Worm (Caenorhabditis elegans) whole organism, late embryonic: Measurements from ENCODE around the gene nlp-9.

Experiments
- K02D7.2 ChIP-seq: sonication (generic microtip); optimal IDR thresholded peaks from 2 replicates; lab custom pipeline; 2017; ENCODE audit warnings: mild to moderate bottlenecking, missing genetic modification characterization, missing compliant biosample characterization
- K09A11.1 ChIP-seq: sonication (generic microtip); optimal IDR thresholded peaks from 2 replicates; lab custom pipeline; 2017; ENCODE audit warnings: antibody characterized with exemption, mild to moderate bottlenecking, missing genetic modification characterization, missing compliant biosample characterization; ENCODE audit not compliant: insufficient read depth
- ama-1 ChIP-seq: fragments of 150-350 bp; optimal IDR thresholded peaks from 2 replicates; lab custom pipeline; 2014
- dmd-4 ChIP-seq: sonication (generic microtip); optimal IDR thresholded peaks from 2 replicates; lab custom pipeline; 2016; ENCODE audit warnings: borderline replicate concordance, missing genetic modification characterization, missing compliant biosample characterization
- elt-2 ChIP-seq: sonication (generic microtip); optimal IDR thresholded peaks from 2 replicates; lab custom pipeline; 2016; ENCODE audit warnings: missing genetic modification reagents, missing genetic modification characterization, missing compliant biosample characterization
- fkh-10 ChIP-seq: fragments of 150-350 bp; optimal IDR thresholded peaks from 2 replicates; lab custom pipeline; 2014; ENCODE audit warnings: missing biosample characterization, missing genetic modification reagents, missing genetic modification characterization
- madf-2 ChIP-seq: sonication (generic microtip); optimal IDR thresholded peaks from 2 replicates; lab custom pipeline; 2017; ENCODE audit warnings: missing genetic modification characterization, missing compliant biosample characterization
- nfya-1 ChIP-seq: sonication (generic microtip); optimal IDR thresholded peaks from 2 replicates; lab custom pipeline; 2017; ENCODE audit warnings: missing genetic modification characterization, mild to moderate bottlenecking, missing compliant biosample characterization, antibody characterized with exemption, moderate library complexity
- pat-9 ChIP-seq: fragments of 200-800 bp; sonication (Bioruptor generic); optimal IDR thresholded peaks from 2 replicates; lab custom pipeline; 2018; ENCODE audit warnings: mild to moderate bottlenecking, missing genetic modification characterization, moderate library complexity, missing compliant biosample characterization
- sdc-2 ChIP-seq: sonication (generic microtip); optimal IDR thresholded peaks from 2 replicates; lab custom pipeline; 2016; ENCODE audit warnings: missing genotype, missing genetic modification characterization, missing compliant biosample characterization
- tbx-7 ChIP-seq: sonication (generic microtip); optimal IDR thresholded peaks from 2 replicates; lab custom pipeline; 2016; ENCODE audit warnings: missing genotype, missing genetic modification characterization, missing compliant biosample characterization
- unc-42 ChIP-seq: sonication (generic microtip); optimal IDR thresholded peaks from 2 replicates; lab custom pipeline; 2016; ENCODE audit warnings: missing genotype, missing genetic modification characterization, missing compliant biosample characterization
- zip-5 ChIP-seq: sonication (generic microtip); optimal IDR thresholded peaks from 2 replicates; lab custom pipeline; 2016; ENCODE audit warnings: missing genetic modification characterization, missing compliant biosample characterization
- ztf-16 ChIP-seq: sonication (generic microtip); optimal IDR thresholded peaks from 2 replicates; lab custom pipeline; 2017; ENCODE audit warnings: missing genetic modification characterization, missing compliant biosample characterization

DNA sequence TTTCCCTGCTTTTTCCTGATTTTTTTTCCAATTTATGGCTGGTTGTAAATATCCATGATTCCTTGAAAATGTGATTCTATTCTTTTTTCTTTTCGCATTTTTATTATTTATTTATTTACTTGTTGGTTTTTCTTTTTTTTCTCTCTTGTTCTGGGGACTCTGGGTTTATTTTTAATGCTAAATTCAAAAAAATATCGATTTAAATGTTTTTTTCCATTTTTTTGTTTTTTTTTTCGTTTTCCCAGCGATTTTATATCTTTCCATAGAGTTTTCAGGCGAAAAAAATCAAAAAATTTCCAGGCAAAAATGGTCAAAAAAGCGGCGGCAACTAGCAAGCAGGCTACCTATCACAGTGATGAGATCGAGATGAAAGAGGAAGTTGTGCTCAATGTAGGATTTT is 20.3 kb upstream of the nlp-9 start, which contains the start of gene rpac-40:
- no peak for TF ChIP-seq tbx-7 (tag; lab: Kevin White, UChicago)
- TF ChIP-seq madf-2 (tag; lab: Kevin White, UChicago): no peak
- no peak for TF ChIP-seq ztf-16 (tag; lab: Kevin White, UChicago)
- no peak for TF ChIP-seq zip-5
- no peak for TF ChIP-seq fkh-10 (GFP tag; lab: Kevin White, UChicago)
- TF ChIP-seq pat-9 (tag; lab: Kevin White, UChicago): no peak
- no peak for TF ChIP-seq ama-1 (lab: Kevin White, UChicago)
- no peak for TF ChIP-seq dmd-4
- TF ChIP-seq nfya-1 (tag; lab: Kevin White, UChicago): no peak
- no peak for TF ChIP-seq unc-42 (tag; lab: Kevin White, UChicago)
- TF ChIP-seq K02D7.2 (tag; lab: Kevin White, UChicago): no peak
- no peak for TF ChIP-seq elt-2
- no peak for TF ChIP-seq K09A11.1 (tag; lab: Kevin White, UChicago)
- TF ChIP-seq sdc-2 (tag; lab: Kevin White, UChicago): no peak
